Worm (Caenorhabditis elegans): ENCODE data around the gene C44B7.11.

C44B7.11 gene

DNA sequence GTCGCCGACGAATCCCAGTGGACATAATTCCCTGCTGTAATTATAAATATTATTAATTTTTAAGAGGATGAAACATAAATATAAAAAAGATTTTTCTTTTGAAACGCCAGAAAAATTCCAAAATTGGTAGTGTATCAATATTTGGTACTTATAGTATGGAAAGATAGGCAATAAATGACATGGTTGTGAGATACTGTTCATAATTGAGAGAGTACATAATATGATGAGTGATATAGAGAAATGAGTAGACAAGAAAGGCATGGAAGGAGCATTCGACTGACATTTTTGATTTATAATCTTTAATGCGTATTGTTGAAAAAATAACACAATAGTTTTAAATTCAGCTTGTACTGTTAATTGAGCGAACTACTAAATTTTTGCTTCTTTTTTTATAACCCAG lies at the start of gene C44B7.11:
TSS of gene C44B7.11 (minus strand) at position 34 of the 400 bp plus-strand sequence.
- TF ChIP-seq ZK185.1 (tag; optimal IDR thresholded peaks at IDR 0.05; ENCODE audit: poor library complexity, severe bottlenecking): no peak
- TF ChIP-seq fkh-3 (tag; optimal IDR thresholded peaks at IDR 0.05): no peak
- TF ChIP-seq ztf-26 (tag; optimal IDR thresholded peaks at IDR 0.05): no peak
- peak; percentile 30 for TF ChIP-seq nhr-80 (tag; optimal IDR thresholded peaks at IDR 0.05)
- no peak for TF ChIP-seq D2030.7 (GFP tag; IDR thresholded peaks at IDR 0.05)
- TF ChIP-seq zfh-2 (GFP tag; conservative IDR thresholded peaks at IDR 0.05): no peak
- TF ChIP-seq B0019.2 (GFP tag; conservative IDR thresholded peaks at IDR 0.05): no peak

DNA sequence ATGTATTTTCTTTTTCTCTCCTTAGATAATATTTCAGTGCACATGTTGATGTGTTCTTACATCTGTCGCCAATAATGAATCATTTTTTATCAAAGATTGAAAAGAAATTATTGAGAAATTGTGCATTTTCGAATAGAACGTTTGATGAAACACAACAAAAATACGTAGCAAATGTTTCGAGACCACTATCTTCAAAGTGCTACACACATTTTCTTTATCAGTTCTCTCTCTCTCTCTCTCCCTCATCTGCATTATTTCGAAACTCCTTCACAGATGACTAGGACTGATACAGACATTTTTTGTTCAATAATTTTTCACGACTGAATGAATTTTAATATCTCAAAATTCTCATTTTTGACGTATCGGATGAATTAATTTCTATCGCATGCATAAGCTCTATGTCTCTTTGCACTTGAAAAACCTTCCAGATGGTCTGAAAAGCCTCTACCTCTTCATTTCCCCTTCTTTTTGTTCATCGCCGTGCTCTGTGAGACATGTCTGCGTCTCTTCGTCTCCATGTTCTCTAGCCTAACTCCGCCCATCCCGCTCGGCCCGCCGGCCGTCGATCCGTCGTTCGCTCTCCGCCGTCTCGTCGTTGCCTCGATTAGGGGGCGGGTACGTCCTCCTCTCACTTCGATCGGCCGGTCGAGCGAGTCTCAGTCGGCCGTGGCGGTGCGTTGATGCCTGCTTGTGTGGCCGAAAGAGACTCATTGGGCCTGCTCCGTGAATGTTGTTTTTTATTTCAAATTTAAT lies 46.1 kb upstream of the C44B7.11 start:
- TF ChIP-seq zfh-2 (GFP tag; conservative IDR thresholded peaks at IDR 0.05) (peak; percentile 98), nhr-179 (tag; optimal IDR thresholded peaks at IDR 0.05) (no peak), egrh-3 (GFP tag; IDR thresholded peaks at IDR 0.05) (peak; percentile 86; the same call in 1 of the 2 replicates), cebp-2 (GFP tag; IDR thresholded peaks at IDR 0.05) (no peak), hrde-1 (tag; optimal IDR thresholded peaks at IDR 0.05; ENCODE audit: borderline replicate concordance) (no peak), atf-7 (tag; optimal IDR thresholded peaks at IDR 0.05) (no peak), bed-1 (GFP tag; IDR thresholded peaks at IDR 0.05) (no peak), snpc-1.1 (tag; optimal IDR thresholded peaks at IDR 0.05; ENCODE audit: insufficient read depth) (no peak), K11D2.4 (GFP tag; IDR thresholded peaks at IDR 0.05) (no peak), unc-62 (GFP tag; optimal IDR thresholded peaks at IDR 0.05) (peak; percentile 51), T26A5.8 (tag; optimal IDR thresholded peaks at IDR 0.05) (no peak), ets-4 (GFP tag; optimal IDR thresholded peaks at IDR 0.05) (peak; percentile 2), attf-6 (GFP tag; IDR thresholded peaks at IDR 0.05) (no peak), madf-10 (tag; optimal IDR thresholded peaks at IDR 0.05) (peak; percentile 89), hmg-1.2 (GFP tag; IDR thresholded peaks at IDR 0.05) (peak; percentile 67; the same call in 1 of the 2 replicates), ceh-91 (GFP tag; IDR thresholded peaks at IDR 0.05) (0 out of 2 replicates have a peak, but pooled peaks have one; percentile 18), lsl-1 (GFP tag; optimal IDR thresholded peaks at IDR 0.05) (no peak), F52B5.7 (tag; optimal IDR thresholded peaks at IDR 0.05) (peak; percentile 23), dpff-1 (tag; optimal IDR thresholded peaks at IDR 0.05) (no peak), nhr-80 (tag; optimal IDR thresholded peaks at IDR 0.05) (peak; percentile 65), C06A6.2 (GFP tag; conservative IDR thresholded peaks at IDR 0.05) (no peak), hmg-20 (GFP tag; IDR thresholded peaks at IDR 0.05) (no peak), K12H6.12 (tag; optimal IDR thresholded peaks at IDR 0.05) (peak; percentile 28), lin-54 (GFP tag; optimal IDR thresholded peaks at IDR 0.05) (no peak), unc-130 (GFP tag; optimal IDR thresholded peaks at IDR 0.05) (no peak), cebp-1 (GFP tag; IDR thresholded peaks at IDR 0.05) (no peak; the same call in 1 of the 2 replicates), cebp-1 (tag; optimal IDR thresholded peaks at IDR 0.05) (peak; percentile 82), F49E8.2 (tag; optimal IDR thresholded peaks at IDR 0.05; ENCODE audit: insufficient read depth) (no peak), B0336.3 (GFP tag; IDR thresholded peaks at IDR 0.05) (no peak), tlf-1 (GFP tag; optimal IDR thresholded peaks at IDR 0.05) (no peak), rec-8 (tag; optimal IDR thresholded peaks at IDR 0.05) (no peak), nfyb-1 (GFP tag; IDR thresholded peaks at IDR 0.05) (0 out of 2 replicates have a peak, but pooled peaks have one; percentile 14), Y95B8A.8 (GFP tag; IDR thresholded peaks at IDR 0.05) (no peak), nhr-120 (GFP tag; IDR thresholded peaks at IDR 0.05) (no peak), ztf-18 (tag; optimal IDR thresholded peaks at IDR 0.05) (no peak), dox-1 (GFP tag; IDR thresholded peaks at IDR 0.05) (peak; percentile 31; the same call in 1 of the 2 replicates), ceh-27 (GFP tag; optimal IDR thresholded peaks at IDR 0.05) (peak; percentile 48)
